Fruit fly (Drosophila melanogaster): ENCODE results near the gene CG16956.
A peak's percentile ranks its signal among the peaks of the same experiment; 100 is the strongest.

CG16956 gene

dm6 chr2L:13378488-13378964, 35.8 kb downstream of the CG16956 start, which contains the start of the genes CG9302 and beta'COP (continued):
- TF ChIP-seq Eip93F (GFP tag; optimal IDR thresholded peaks at IDR 0.05) (peak; percentile 21), Hr39 (GFP tag; optimal IDR thresholded peaks at IDR 0.05) (no peak), svp (GFP tag) (no peak), CG11294 (GFP tag; IDR thresholded peaks at IDR 0.05) (peak; percentile 14; the same call in 1 of the 2 replicates), CG31627 (GFP tag; optimal IDR thresholded peaks at IDR 0.05) (peak; percentile 61), ss (GFP tag; optimal IDR thresholded peaks at IDR 0.05) (no peak), esn (GFP tag; optimal IDR thresholded peaks at IDR 0.05) (peak; percentile 67), CG11902 (GFP tag; optimal IDR thresholded peaks at IDR 0.05) (peak; percentile 55), Met (GFP tag; optimal IDR thresholded peaks at IDR 0.05) (no peak), CG6163 (GFP tag; IDR thresholded peaks at IDR 0.05) (no peak), CG15336 (GFP tag; IDR thresholded peaks at IDR 0.05) (no peak), Hr38 (GFP tag; optimal IDR thresholded peaks at IDR 0.05) (no peak), CG10669 (GFP tag; optimal IDR thresholded peaks at IDR 0.05) (no peak), CG1621 (tag; optimal IDR thresholded peaks at IDR 0.05) (no peak), Sox14 (GFP tag; optimal IDR thresholded peaks at IDR 0.05) (no peak), CG3919 (GFP tag; optimal IDR thresholded peaks at IDR 0.05) (no peak), CG9139 (GFP tag; optimal IDR thresholded peaks at IDR 0.05) (no peak), dsx (GFP tag; optimal IDR thresholded peaks at IDR 0.05; ENCODE audit: poor library complexity, severe bottlenecking) (peak; percentile 56), Ets21C (GFP tag; optimal IDR thresholded peaks at IDR 0.05) (no peak), OdsH (GFP tag; optimal IDR thresholded peaks at IDR 0.05) (peak; percentile 74), fd59A (GFP tag; optimal IDR thresholded peaks at IDR 0.05) (peak; percentile 16), topi (GFP tag; optimal IDR thresholded peaks at IDR 0.05) (no peak), CG4318 (GFP tag; optimal IDR thresholded peaks at IDR 0.05) (no peak), Eip78C (GFP tag) (no peak), pdm3 (GFP tag; optimal IDR thresholded peaks at IDR 0.05) (no peak)

dm6 chr2L:13376086-13376485, 38.3 kb downstream of the CG16956 start:
- no peak for TF ChIP-seq vri (GFP tag; optimal IDR thresholded peaks at IDR 0.05)
- TF ChIP-seq Lpt (GFP tag; optimal IDR thresholded peaks at IDR 0.05) = no peak
- TF ChIP-seq CG34406 (GFP tag; optimal IDR thresholded peaks at IDR 0.05) = no peak
- no peak for TF ChIP-seq CG9139 (GFP tag; optimal IDR thresholded peaks at IDR 0.05)
- TF ChIP-seq CG7368 (GFP tag; optimal IDR thresholded peaks at IDR 0.05) = no peak
- no peak for TF ChIP-seq Hr4 (GFP tag; optimal IDR thresholded peaks at IDR 0.05)
- no peak for TF ChIP-seq fd59A (GFP tag; optimal IDR thresholded peaks at IDR 0.05)
- no peak for TF ChIP-seq acj6 (GFP tag; optimal IDR thresholded peaks at IDR 0.05)
- no peak for TF ChIP-seq CG10669 (GFP tag; optimal IDR thresholded peaks at IDR 0.05)
- TF ChIP-seq CG6854 (GFP tag; optimal IDR thresholded peaks at IDR 0.05) = no peak
- no peak for TF ChIP-seq Eip75B (GFP tag; optimal IDR thresholded peaks at IDR 0.05)
- TF ChIP-seq CG8119 (GFP tag; IDR thresholded peaks at IDR 0.05) = no peak
- no peak for TF ChIP-seq fkh (GFP tag; optimal IDR thresholded peaks at IDR 0.05)
- TF ChIP-seq Sox102F (GFP tag; optimal IDR thresholded peaks at IDR 0.05) = no peak

dm6 chr2L:13373435-13374242, 40.7 kb downstream of the CG16956 start, which contains the start of the genes Bdp1 and CG6565:
Gene Bdp1, minus strand, starts transcription at chr2L:13373890.
Gene CG6565, plus strand, starts transcription at chr2L:13374019.
- peak; percentile 83 for TF ChIP-seq dsx (GFP tag; optimal IDR thresholded peaks at IDR 0.05; ENCODE audit: poor library complexity, severe bottlenecking)
- peak; percentile 95 for TF ChIP-seq Lpt (GFP tag; optimal IDR thresholded peaks at IDR 0.05)
- TF ChIP-seq CG11762 (GFP tag; optimal IDR thresholded peaks at IDR 0.05; ENCODE audit: insufficient read depth) = peak; percentile 97
- TF ChIP-seq Eip75B (GFP tag; optimal IDR thresholded peaks at IDR 0.05) = peak; percentile 97
- peak; percentile 99 for TF ChIP-seq esn (GFP tag; optimal IDR thresholded peaks at IDR 0.05)
- peak in 1 of 2 experiments; percentile 93 for TF ChIP-seq ss (GFP tag; optimal IDR thresholded peaks at IDR 0.05)
- TF ChIP-seq CG32006 (GFP tag; optimal IDR thresholded peaks at IDR 0.05) = peak; percentile 99
- TF ChIP-seq CG34406 (GFP tag; optimal IDR thresholded peaks at IDR 0.05) = peak; percentile 96
- peak; percentile 98 for TF ChIP-seq Sox14 (GFP tag; optimal IDR thresholded peaks at IDR 0.05)
- peak; percentile 97 for TF ChIP-seq Smox (GFP tag; optimal IDR thresholded peaks at IDR 0.05)
- TF ChIP-seq CG9139 (GFP tag; optimal IDR thresholded peaks at IDR 0.05) = no peak
- peak; percentile 83 for TF ChIP-seq CG1621 (tag; optimal IDR thresholded peaks at IDR 0.05)
- TF ChIP-seq Eip93F (GFP tag; optimal IDR thresholded peaks at IDR 0.05) = peak; percentile 62
- peak; percentile 95 for TF ChIP-seq CG6792 (GFP tag; optimal IDR thresholded peaks at IDR 0.05)
- TF ChIP-seq pdm3 (GFP tag; optimal IDR thresholded peaks at IDR 0.05) = peak; percentile 98
- TF ChIP-seq CG6808 (GFP tag; optimal IDR thresholded peaks at IDR 0.05) = peak; percentile 92
- TF ChIP-seq Gug (GFP tag; IDR thresholded peaks at IDR 0.05) = peak; percentile 95
- peak; percentile 92 for TF ChIP-seq Ets96B (tag; optimal IDR thresholded peaks at IDR 0.05)
- peak; percentile 88 for TF ChIP-seq CG6163 (GFP tag; IDR thresholded peaks at IDR 0.05)
- TF ChIP-seq CG4318 (GFP tag; optimal IDR thresholded peaks at IDR 0.05) = peak; percentile 99
- TF ChIP-seq CG6276 (GFP tag; optimal IDR thresholded peaks at IDR 0.05) = no peak
- peak; percentile 99 for TF ChIP-seq acj6 (GFP tag; optimal IDR thresholded peaks at IDR 0.05)
- TF ChIP-seq fkh (GFP tag; optimal IDR thresholded peaks at IDR 0.05) = peak; percentile 84
- TF ChIP-seq fd59A (GFP tag; optimal IDR thresholded peaks at IDR 0.05) = peak; percentile 94
- peak; percentile 92 for TF ChIP-seq Hr38 (GFP tag; optimal IDR thresholded peaks at IDR 0.05)
- TF ChIP-seq vri (GFP tag; optimal IDR thresholded peaks at IDR 0.05) = peak; percentile 92
